Fruit fly (Drosophila melanogaster): ENCODE data around the gene Taf13.

Taf13 gene

DNA sequence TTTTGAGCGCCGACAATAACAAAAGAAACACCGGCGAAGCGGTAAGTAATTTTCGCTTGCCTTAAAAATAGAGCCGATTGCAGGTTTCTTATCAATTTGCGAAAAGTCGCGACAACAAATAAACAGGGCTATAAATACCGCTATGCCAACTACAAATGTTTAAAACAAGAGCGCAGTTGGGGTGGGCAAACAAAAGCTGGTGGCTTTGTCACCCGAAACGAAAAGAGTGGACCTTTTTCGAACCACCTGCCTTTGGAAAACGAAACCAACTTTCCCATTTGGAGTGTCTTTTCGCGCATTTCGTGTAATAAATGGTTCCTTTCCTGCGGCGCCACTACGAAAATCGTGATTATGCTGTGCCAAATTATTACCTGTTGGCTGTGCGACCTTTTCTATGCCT, 4.5 kb upstream of the Taf13 start:
- TF ChIP-seq Dif (GFP tag; optimal IDR thresholded peaks at IDR 0.05; ENCODE audit: partially characterized antibody) (peak; percentile 68), br (GFP tag; optimal IDR thresholded peaks at IDR 0.05) (no peak)

DNA sequence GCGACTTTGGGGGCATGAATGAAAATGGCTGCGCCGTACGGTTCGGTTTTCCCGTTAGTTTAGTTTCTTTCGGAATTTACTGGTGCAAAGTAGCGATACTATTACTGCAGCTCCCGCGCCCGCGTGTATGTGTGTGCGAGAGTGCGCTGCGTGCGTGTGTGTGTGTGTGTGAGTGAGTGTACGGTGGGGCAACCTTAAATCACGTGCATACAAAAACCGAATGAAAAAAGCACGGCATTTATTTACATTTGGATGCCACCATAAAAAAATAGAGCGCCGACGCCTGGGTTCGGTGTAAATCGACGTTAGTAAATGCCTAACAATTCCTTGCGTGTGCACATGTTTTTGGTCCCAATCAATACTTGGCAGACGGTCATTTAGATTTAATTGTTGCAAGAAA, 4.1 kb upstream of the Taf13 start:
- TF ChIP-seq Dfd (GFP tag; optimal IDR thresholded peaks at IDR 0.05) (peak; percentile 3), Hnf4 (GFP tag; optimal IDR thresholded peaks at IDR 0.05) (no peak), Abd-B (GFP tag; optimal IDR thresholded peaks at IDR 0.05) (no peak), Jra (GFP tag; optimal IDR thresholded peaks at IDR 0.05) (no peak), GATAd (GFP tag; optimal IDR thresholded peaks at IDR 0.05) (no peak)

- peak; percentile 46 for TF ChIP-seq woc (GFP tag; optimal IDR thresholded peaks at IDR 0.05)
- TF ChIP-seq foxo (GFP tag; optimal IDR thresholded peaks at IDR 0.05): peak in 1 of 2 experiments; percentile 52
- TF ChIP-seq Sp1 (GFP tag; optimal IDR thresholded peaks at IDR 0.05): peak; percentile 16
- peak; percentile 42 for TF ChIP-seq h (GFP tag; optimal IDR thresholded peaks at IDR 0.05)
- TF ChIP-seq HLH106 (tag; optimal IDR thresholded peaks at IDR 0.05): peak; percentile 63
- TF ChIP-seq dl (GFP tag; optimal IDR thresholded peaks at IDR 0.05; ENCODE audit: insufficient read depth in 1 of 2, partially characterized antibody in 2 of 2): no peak
- TF ChIP-seq sage (GFP tag; optimal IDR thresholded peaks at IDR 0.05): no peak
- TF ChIP-seq N (GFP tag; optimal IDR thresholded peaks at IDR 0.05): no peak
- peak; percentile 19 for TF ChIP-seq rgr (GFP tag; optimal IDR thresholded peaks at IDR 0.05)
- no peak for TF ChIP-seq pan (optimal IDR thresholded peaks at IDR 0.05)
- no peak for TF ChIP-seq CG9705 (GFP tag; optimal IDR thresholded peaks at IDR 0.05)
- no peak for TF ChIP-seq OdsH (GFP tag; optimal IDR thresholded peaks at IDR 0.05)
- no peak for TF ChIP-seq Myc (optimal IDR thresholded peaks at IDR 0.05)
- no peak for TF ChIP-seq Rel (GFP tag; optimal IDR thresholded peaks at IDR 0.05)
- TF ChIP-seq Rel (tag; optimal IDR thresholded peaks at IDR 0.05): peak; percentile 91
- no peak for TF ChIP-seq Hr78 (GFP tag; optimal IDR thresholded peaks at IDR 0.05)
- TF ChIP-seq psq (GFP tag; optimal IDR thresholded peaks at IDR 0.05): peak; percentile 6
- TF ChIP-seq usp (GFP tag; optimal IDR thresholded peaks at IDR 0.05): no peak
- no peak for TF ChIP-seq Mio (GFP tag; optimal IDR thresholded peaks at IDR 0.05)
- no peak for TF ChIP-seq GATAd (GFP tag; optimal IDR thresholded peaks at IDR 0.05)
- TF ChIP-seq Hnf4 (GFP tag; optimal IDR thresholded peaks at IDR 0.05): peak; percentile 37
- no peak for TF ChIP-seq Vsx2 (GFP tag; optimal IDR thresholded peaks at IDR 0.05; ENCODE audit: partially characterized antibody)
Measured at dm6 chr2L:20097105-20097631, 3.5 kb upstream of the Taf13 start, which contains the start of the genes mRpS18B and Kua. mRpS18B (minus strand) TSS chr2L:20097253. Kua (plus strand) TSS chr2L:20097581.

dm6 chr2L:20091094-20091679, 2.5 kb downstream of the Taf13 start, which contains the start of the genes CG10747 and Pyroxd1:
CG10747 (minus strand) TSS chr2L:20091348.
Pyroxd1 (plus strand) TSS chr2L:20091435.
- peak; percentile 98 for TF ChIP-seq rgr (GFP tag; optimal IDR thresholded peaks at IDR 0.05)
- peak; percentile 97 for TF ChIP-seq sage (GFP tag; optimal IDR thresholded peaks at IDR 0.05)
- TF ChIP-seq Rel (GFP tag; optimal IDR thresholded peaks at IDR 0.05): peak; percentile 92
- TF ChIP-seq Rel (tag; optimal IDR thresholded peaks at IDR 0.05): peak; percentile 90
- TF ChIP-seq Hnf4 (GFP tag; optimal IDR thresholded peaks at IDR 0.05): peak; percentile 97
- peak; percentile 98 for TF ChIP-seq fru (GFP tag; optimal IDR thresholded peaks at IDR 0.05)
- TF ChIP-seq CrebA (GFP tag; optimal IDR thresholded peaks at IDR 0.05; ENCODE audit: borderline replicate concordance): no peak
- no peak for TF ChIP-seq pan (optimal IDR thresholded peaks at IDR 0.05)
- TF ChIP-seq Jra (GFP tag; optimal IDR thresholded peaks at IDR 0.05): peak; percentile 96
- no peak for TF ChIP-seq brk (GFP tag; optimal IDR thresholded peaks at IDR 0.05)
- TF ChIP-seq psq (GFP tag; optimal IDR thresholded peaks at IDR 0.05): peak; percentile 95
- TF ChIP-seq N (GFP tag; optimal IDR thresholded peaks at IDR 0.05): no peak
- no peak for TF ChIP-seq Dif (GFP tag; optimal IDR thresholded peaks at IDR 0.05; ENCODE audit: partially characterized antibody)
- TF ChIP-seq ey (GFP tag; optimal IDR thresholded peaks at IDR 0.05): peak; percentile 98
- TF ChIP-seq Myc (optimal IDR thresholded peaks at IDR 0.05): no peak
- TF ChIP-seq usp (GFP tag; optimal IDR thresholded peaks at IDR 0.05): no peak
- TF ChIP-seq Mio (GFP tag; optimal IDR thresholded peaks at IDR 0.05): peak; percentile 76
- peak; percentile 93 for TF ChIP-seq dsf (GFP tag; optimal IDR thresholded peaks at IDR 0.05; ENCODE audit: borderline replicate concordance)
- no peak for TF ChIP-seq lola (GFP tag; optimal IDR thresholded peaks at IDR 0.05)
- TF ChIP-seq Dfd (GFP tag; optimal IDR thresholded peaks at IDR 0.05): peak; percentile 96
- TF ChIP-seq h (GFP tag; optimal IDR thresholded peaks at IDR 0.05): peak; percentile 99
- TF ChIP-seq OdsH (GFP tag; optimal IDR thresholded peaks at IDR 0.05): peak; percentile 98
- TF ChIP-seq jim (GFP tag; optimal IDR thresholded peaks at IDR 0.05): peak; percentile 63
- peak; percentile 89 to 99 for TF ChIP-seq foxo (GFP tag; optimal IDR thresholded peaks at IDR 0.05)
- no peak for TF ChIP-seq Abd-B (GFP tag; optimal IDR thresholded peaks at IDR 0.05)
- TF ChIP-seq GATAd (GFP tag; optimal IDR thresholded peaks at IDR 0.05): no peak
- peak; percentile 81 for TF ChIP-seq Hr83 (GFP tag; optimal IDR thresholded peaks at IDR 0.05; ENCODE audit: poor library complexity, severe bottlenecking)
- TF ChIP-seq CG9705 (GFP tag; optimal IDR thresholded peaks at IDR 0.05): peak; percentile 97
- TF ChIP-seq woc (GFP tag; optimal IDR thresholded peaks at IDR 0.05): peak; percentile 98
- TF ChIP-seq dl (GFP tag; optimal IDR thresholded peaks at IDR 0.05; ENCODE audit: insufficient read depth in 1 of 2, partially characterized antibody in 2 of 2): no peak
- TF ChIP-seq br (GFP tag; optimal IDR thresholded peaks at IDR 0.05): peak; percentile 98
- TF ChIP-seq Vsx2 (GFP tag; optimal IDR thresholded peaks at IDR 0.05; ENCODE audit: partially characterized antibody): no peak
- peak; percentile 98 for TF ChIP-seq sv (GFP tag; optimal IDR thresholded peaks at IDR 0.05)
- peak; percentile 99 for TF ChIP-seq HLH106 (tag; optimal IDR thresholded peaks at IDR 0.05)
- TF ChIP-seq dmrt93B (GFP tag; optimal IDR thresholded peaks at IDR 0.05): peak; percentile 98
- TF ChIP-seq Sp1 (GFP tag; optimal IDR thresholded peaks at IDR 0.05): peak; percentile 99
- peak; percentile 94 for TF ChIP-seq CG32264 (GFP tag; optimal IDR thresholded peaks at IDR 0.05)
- no peak for TF ChIP-seq tai (GFP tag; optimal IDR thresholded peaks at IDR 0.05)
- no peak for TF ChIP-seq Hr78 (GFP tag; optimal IDR thresholded peaks at IDR 0.05)

Data from whole organism, wandering third instar larva.